Fruit fly (Drosophila melanogaster) whole organism, embryonic: ENCODE measurements around the gene qtc.
A peak's percentile ranks its signal among the peaks of the same experiment; 100 is the strongest.

Experiments
- B-H2 ChIP-seq: fragments of 200-800 bp; sonication (Bioruptor generic); optimal IDR thresholded peaks from 2 replicates; lab custom pipeline; 2018; ENCODE audit warnings: missing biosample characterization, mild to moderate bottlenecking, missing genetic modification characterization
- BEAF-32 ChIP-seq: fragments of 200-800 bp; sonication (Bioruptor generic); optimal IDR thresholded peaks from 3 replicates; lab custom pipeline; 2017; ENCODE audit warnings: missing biosample characterization, missing genetic modification characterization, mild to moderate bottlenecking, moderate library complexity, missing genetic modification reagents
- CG11504 ChIP-seq: fragments of 200-800 bp; sonication (Bioruptor generic); optimal IDR thresholded peaks from 3 replicates; lab custom pipeline; 2019; ENCODE audit warnings: missing biosample characterization, mild to moderate bottlenecking, missing genetic modification characterization, moderate library complexity
- CG11695 ChIP-seq: fragments of 200-800 bp; sonication (Bioruptor generic); IDR thresholded peaks from 3 replicates; pipeline ENCODE4 v1.3.6; 2022; ENCODE audit warnings: missing biosample characterization, missing genetic modification characterization
- CG12391 ChIP-seq: fragments of 200-800 bp; sonication (Bioruptor generic); optimal IDR thresholded peaks from 3 replicates; lab custom pipeline; 2018; ENCODE audit warnings: missing biosample characterization, mild to moderate bottlenecking, missing genetic modification characterization, moderate library complexity
- CG12769 ChIP-seq: fragments of 200-800 bp; sonication (Bioruptor generic); optimal IDR thresholded peaks from 2 replicates; lab custom pipeline; 2019; ENCODE audit warnings: missing biosample characterization, mild to moderate bottlenecking, missing genetic modification characterization, moderate library complexity
- CG13287 ChIP-seq: fragments of 200-800 bp; sonication (Bioruptor generic); IDR thresholded peaks from 2 replicates; pipeline ENCODE4 v1.3.6; 2022; ENCODE audit warnings: missing biosample characterization, missing genetic modification characterization; ENCODE audit not compliant: partially characterized antibody
- CG14014 ChIP-seq: fragments of 200-800 bp; sonication (Bioruptor generic); IDR thresholded peaks from 2 replicates; pipeline ENCODE4 v1.3.6; 2022; ENCODE audit warnings: missing biosample characterization, missing genetic modification characterization
- CG18619 ChIP-seq: fragments of 200-800 bp; sonication (Bioruptor generic); optimal IDR thresholded peaks from 3 replicates; lab custom pipeline; 2017; ENCODE audit warnings: missing biosample characterization, mild to moderate bottlenecking, missing genetic modification characterization
- CG18764 ChIP-seq: fragments of 200-800 bp; sonication (Bioruptor generic); optimal IDR thresholded peaks from 3 replicates; lab custom pipeline; 2016; ENCODE audit warnings: missing biosample characterization, missing genetic modification characterization
- CG31365 ChIP-seq: fragments of 200-800 bp; sonication (Bioruptor generic); optimal IDR thresholded peaks from 2 replicates; lab custom pipeline; 2018; ENCODE audit warnings: missing biosample characterization, mild to moderate bottlenecking, missing genetic modification characterization
- CG32532 ChIP-seq: fragments of 200-800 bp; sonication (Bioruptor generic); IDR thresholded peaks from 2 replicates; pipeline ENCODE4 v1.3.6; 2022; ENCODE audit warnings: missing biosample characterization, missing genetic modification characterization
- CG7372 ChIP-seq: fragments of 200-800 bp; sonication (Bioruptor generic); IDR thresholded peaks from 2 replicates; pipeline ENCODE4 v1.3.6; 2022; ENCODE audit warnings: missing biosample characterization, missing genetic modification characterization
- CG7928 ChIP-seq: fragments of 200-800 bp; sonication (Bioruptor generic); optimal IDR thresholded peaks from 2 replicates; lab custom pipeline; 2017; ENCODE audit warnings: missing biosample characterization, mild to moderate bottlenecking, missing genetic modification characterization
- CG7963 ChIP-seq: fragments of 200-800 bp; sonication (Bioruptor generic); IDR thresholded peaks from 3 replicates; pipeline ENCODE4 v1.3.6; 2022; ENCODE audit warnings: missing biosample characterization, missing genetic modification characterization; ENCODE audit not compliant: partially characterized antibody
- CG9727 ChIP-seq: fragments of 200-800 bp; sonication (Bioruptor generic); optimal IDR thresholded peaks from 3 replicates; lab custom pipeline; 2017; ENCODE audit warnings: missing biosample characterization, mild to moderate bottlenecking, missing genetic modification characterization
- CrebB ChIP-seq: fragments of 200-800 bp; sonication (Bioruptor generic); optimal IDR thresholded peaks from 3 replicates; lab custom pipeline; 2018; ENCODE audit warnings: missing biosample characterization, mild to moderate bottlenecking, missing genetic modification characterization
- Dll ChIP-seq: fragments of 200-800 bp; sonication (Bioruptor generic); IDR thresholded peaks from 4 replicates; pipeline ENCODE4 v1.3.6; 2022; ENCODE audit warnings: missing biosample characterization, missing genetic modification characterization; ENCODE audit not compliant: partially characterized antibody
- Ets65A ChIP-seq: fragments of 200-800 bp; sonication (Bioruptor generic); peaks from one replicate; lab custom pipeline; 2016; ENCODE audit warnings: missing biosample characterization, missing genetic modification characterization
- Hand ChIP-seq: fragments of 200-800 bp; sonication (Bioruptor generic); optimal IDR thresholded peaks from 2 replicates; lab custom pipeline; 2017; ENCODE audit warnings: mild to moderate bottlenecking, missing biosample characterization, missing genetic modification reagents, missing genetic modification characterization
- Hey ChIP-seq: fragments of 200-800 bp; sonication (Bioruptor generic); optimal IDR thresholded peaks from 3 replicates; lab custom pipeline; 2018; ENCODE audit warnings: missing biosample characterization, mild to moderate bottlenecking, missing genetic modification characterization
- Hr3 ChIP-seq: fragments of 200-800 bp; sonication (Bioruptor generic); optimal IDR thresholded peaks from 3 replicates; lab custom pipeline; 2016; ENCODE audit warnings: missing biosample characterization, missing genetic modification characterization
- Med ChIP-seq: fragments of 200-800 bp; sonication (Bioruptor generic); peaks from one replicate; lab custom pipeline; 2016; ENCODE audit warnings: missing biosample characterization, missing genetic modification characterization, mild to moderate bottlenecking, inconsistent platforms, moderate library complexity
- Mes4 ChIP-seq: fragments of 200-800 bp; sonication (Bioruptor generic); optimal IDR thresholded peaks from 2 replicates; lab custom pipeline; 2016; ENCODE audit warnings: missing biosample characterization, missing genetic modification characterization
- NC2α ChIP-seq: fragments of 200-800 bp; sonication (Bioruptor generic); optimal IDR thresholded peaks from 2 replicates; lab custom pipeline; 2016; ENCODE audit warnings: missing biosample characterization, missing genetic modification characterization
- NK7.1 ChIP-seq: fragments of 200-800 bp; sonication (Bioruptor generic); optimal IDR thresholded peaks from 3 replicates; lab custom pipeline; 2016; ENCODE audit warnings: missing biosample characterization, missing genetic modification characterization
- Oli ChIP-seq: fragments of 200-800 bp; sonication (Bioruptor generic); optimal IDR thresholded peaks from 2 replicates; lab custom pipeline; 2018; ENCODE audit warnings: missing biosample characterization, mild to moderate bottlenecking, missing genetic modification characterization, moderate library complexity
- ash1 ChIP-seq: fragments of 200-800 bp; sonication (Bioruptor generic); optimal IDR thresholded peaks from 2 replicates; lab custom pipeline; 2018; ENCODE audit warnings: missing biosample characterization, mild to moderate bottlenecking, missing genetic modification characterization
- ato ChIP-seq: fragments of 200-800 bp; sonication (Bioruptor generic); IDR thresholded peaks from 2 replicates; pipeline ENCODE4 v1.3.6; 2022; ENCODE audit warnings: missing biosample characterization, missing genetic modification characterization; ENCODE audit not compliant: partially characterized antibody
- chinmo ChIP-seq: fragments of 200-800 bp; sonication (Bioruptor generic); IDR thresholded peaks from 4 replicates; pipeline ENCODE4 v1.3.6; 2022; ENCODE audit warnings: missing biosample characterization, missing genetic modification characterization; ENCODE audit not compliant: partially characterized antibody
- crc ChIP-seq: fragments of 200-800 bp; sonication (Bioruptor generic); optimal IDR thresholded peaks from 2 replicates; lab custom pipeline; 2016; ENCODE audit warnings: missing biosample characterization, missing genetic modification characterization
- exex ChIP-seq: fragments of 200-800 bp; sonication (Bioruptor generic); optimal IDR thresholded peaks from 4 replicates; lab custom pipeline; 2018; ENCODE audit warnings: missing biosample characterization, mild to moderate bottlenecking, missing genetic modification characterization, moderate library complexity
- gcm2 ChIP-seq: fragments of 200-800 bp; sonication (Bioruptor generic); optimal IDR thresholded peaks from 2 replicates; lab custom pipeline; 2016; ENCODE audit warnings: missing biosample characterization, missing genetic modification characterization
- lmd ChIP-seq: fragments of 200-800 bp; sonication (Bioruptor generic); IDR thresholded peaks from 2 replicates; pipeline ENCODE4 v1.3.6; 2022; ENCODE audit warnings: missing biosample characterization, missing genetic modification characterization
- lola ChIP-seq, 3 experiments: fragments of >200 bp in 2 of 3; fragments of 200-800 bp in 1 of 3; sonication (Bioruptor generic) in 1 of 3; optimal IDR thresholded peaks; 2 replicates each; lab custom pipeline; 2017 to 2019; ENCODE audit warnings: missing biosample characterization in 3 of 3, missing genetic modification characterization in 3 of 3, mild to moderate bottlenecking in 1 of 3, moderate library complexity in 1 of 3
- nerfin-2 ChIP-seq: fragments of 200-800 bp; sonication (Bioruptor generic); IDR thresholded peaks from 2 replicates; pipeline ENCODE4 v1.3.6; 2022; ENCODE audit warnings: missing biosample characterization, missing genetic modification characterization; ENCODE audit not compliant: partially characterized antibody
- p53 ChIP-seq: fragments of 200-800 bp; sonication (Bioruptor generic); optimal IDR thresholded peaks from 2 replicates; lab custom pipeline; 2016; ENCODE audit warnings: missing biosample characterization, missing genetic modification characterization
- prd ChIP-seq, 3 experiments: fragments of >200 bp in 2 of 3; fragments of 200-800 bp in 1 of 3; sonication (Bioruptor generic) in 1 of 3; optimal IDR thresholded peaks in 2 of 3; IDR thresholded peaks in 1 of 3; 2 replicates in 2 of 3; 3 replicates in 1 of 3; pipeline versions ENCODE4 v1.3.6 to Lab custom; 2017 to 2022; ENCODE audit warnings: missing biosample characterization in 1 of 3, missing genetic modification characterization in 1 of 3
- pros ChIP-seq: fragments of 200-800 bp; sonication (Bioruptor generic); optimal IDR thresholded peaks from 3 replicates; lab custom pipeline; 2019; ENCODE audit warnings: missing biosample characterization, mild to moderate bottlenecking, missing genetic modification characterization, moderate library complexity
- slp2 ChIP-seq: fragments of 200-800 bp; sonication (Bioruptor generic); optimal IDR thresholded peaks from 2 replicates; lab custom pipeline; 2016; ENCODE audit warnings: missing biosample characterization, missing genetic modification characterization
- sna ChIP-seq: fragments of 200-800 bp; sonication (Bioruptor generic); IDR thresholded peaks from 2 replicates; pipeline ENCODE4 v1.3.6; 2022; ENCODE audit warnings: missing biosample characterization, missing genetic modification characterization; ENCODE audit not compliant: partially characterized antibody
- so ChIP-seq: fragments of 200-800 bp; sonication (Bioruptor generic); IDR thresholded peaks from 3 replicates; pipeline ENCODE4 v1.3.6; 2022; ENCODE audit warnings: missing biosample characterization, missing genetic modification characterization
- ssp ChIP-seq: fragments of 200-800 bp; sonication (Bioruptor generic); IDR thresholded peaks from 2 replicates; pipeline ENCODE4 v1.3.6; 2022; ENCODE audit warnings: missing biosample characterization, missing genetic modification characterization
- tx ChIP-seq: fragments of 200-800 bp; sonication (Bioruptor generic); optimal IDR thresholded peaks from 2 replicates; lab custom pipeline; 2016; ENCODE audit warnings: missing biosample characterization, missing genetic modification characterization
- unpg ChIP-seq: fragments of 200-800 bp; sonication (Bioruptor generic); optimal IDR thresholded peaks from 3 replicates; lab custom pipeline; 2018; ENCODE audit warnings: missing biosample characterization, mild to moderate bottlenecking, missing genetic modification characterization, moderate library complexity
- vfl ChIP-seq: fragments of 200-800 bp; sonication (Bioruptor generic); optimal IDR thresholded peaks from 2 replicates; lab custom pipeline; 2016; ENCODE audit warnings: missing biosample characterization, missing genetic modification characterization
- vnd ChIP-seq: fragments of 200-800 bp; sonication (Bioruptor generic); IDR thresholded peaks from 3 replicates; pipeline ENCODE4 v1.3.6; 2022; ENCODE audit warnings: missing biosample characterization, missing genetic modification characterization; ENCODE audit not compliant: partially characterized antibody
- yki ChIP-seq: fragments of >200 bp; optimal IDR thresholded peaks from 3 replicates; lab custom pipeline; 2018

qtc gene

dm6 chr2L:5088649-5089270, 28.1 kb downstream of the qtc start (continued):
- TF ChIP-seq CG11695 (GFP tag; lab: Robert Waterston, UW) (no peak), unpg (GFP tag; lab: Kevin White, UChicago) (no peak), Med (GFP tag; lab: Kevin White, UChicago) (no peak), crc (no peak), Hand (GFP tag; lab: Kevin White, UChicago) (no peak), prd (optimal IDR thresholded peaks at IDR 0.05; lab: Kevin White, UChicago) (no peak), prd (GFP tag; IDR thresholded peaks at IDR 0.05; lab: Robert Waterston, UW) (no peak), ato (GFP tag; lab: Robert Waterston, UW) (peak; percentile 53), BEAF-32 (GFP tag; lab: Kevin White, UChicago) (no peak), CG14014 (GFP tag; lab: Robert Waterston, UW) (no peak), CG12769 (tag; lab: Kevin White, UChicago) (no peak), ash1 (GFP tag; lab: Kevin White, UChicago) (no peak), CG18764 (GFP tag; lab: Kevin White, UChicago) (no peak), CG7928 (GFP tag; lab: Kevin White, UChicago) (no peak), CG13287 (GFP tag; lab: Robert Waterston, UW) (peak; percentile 21; the same call in 1 of the 2 replicates), so (GFP tag; lab: Robert Waterston, UW) (no peak), chinmo (GFP tag; lab: Robert Waterston, UW) (0 out of 4 replicates have a peak, but pooled peaks have one; percentile 37), vnd (GFP tag; lab: Robert Waterston, UW) (peak; percentile 54), exex (tag; lab: Kevin White, UChicago) (no peak), ssp (GFP tag; lab: Robert Waterston, UW) (no peak), B-H2 (GFP tag; lab: Kevin White, UChicago) (no peak), Ets65A (GFP tag; lab: Kevin White, UChicago) (peak; percentile 76), gcm2 (no peak), CG7963 (peak; percentile 73; the same call in 1 of the 3 replicates), CG12391 (tag; lab: Kevin White, UChicago) (no peak), CG9727 (GFP tag; lab: Kevin White, UChicago) (no peak), nerfin-2 (GFP tag; lab: Robert Waterston, UW) (peak; percentile 74), p53 (GFP tag; lab: Kevin White, UChicago) (no peak), NC2α (no peak), lmd (GFP tag; lab: Robert Waterston, UW) (no peak), Dll (GFP tag; lab: Robert Waterston, UW) (0 out of 4 replicates have a peak, but pooled peaks have one; percentile 41)

- no peak for TF ChIP-seq tx (GFP tag; lab: Kevin White, UChicago)
- no peak for TF ChIP-seq Mes4 (GFP tag; lab: Kevin White, UChicago)
- no peak for TF ChIP-seq yki
- no peak for TF ChIP-seq CG11504 (tag; lab: Kevin White, UChicago)
- TF ChIP-seq NK7.1 (GFP tag; lab: Kevin White, UChicago): no peak
- no peak for TF ChIP-seq CG18619
- TF ChIP-seq lola (GFP tag; optimal IDR thresholded peaks at IDR 0.05; lab: Kevin White, UChicago): no peak
- TF ChIP-seq Hr3 (GFP tag; lab: Kevin White, UChicago): no peak
- TF ChIP-seq CrebB (tag; lab: Kevin White, UChicago): no peak
- no peak for TF ChIP-seq sna (GFP tag; lab: Robert Waterston, UW)
- no peak for TF ChIP-seq Oli
- TF ChIP-seq CG31365 (tag; lab: Kevin White, UChicago): no peak
- no peak for TF ChIP-seq CG32532
- TF ChIP-seq Hey (tag; lab: Kevin White, UChicago): no peak
- TF ChIP-seq pros (GFP tag; lab: Kevin White, UChicago): no peak
- TF ChIP-seq slp2 (GFP tag; lab: Kevin White, UChicago): no peak
- TF ChIP-seq vfl: no peak
- TF ChIP-seq CG7372 (GFP tag; lab: Robert Waterston, UW): no peak
These were observed 29.0 kb downstream of the qtc start for dm6 chr2L:5089642-5090041.
